Fruit fly (Drosophila melanogaster) whole organism, embryonic: Measurements from ENCODE around the gene CG13096.

Experiments used
- CG10274 ChIP-seq: fragments of 200-800 bp; sonication (Bioruptor generic); optimal IDR thresholded peaks from 3 replicates; lab custom pipeline; 2017; ENCODE audit warnings: missing biosample characterization, mild to moderate bottlenecking, missing genetic modification characterization
- CG10321 ChIP-seq: fragments of 200-800 bp; sonication (Bioruptor generic); IDR thresholded peaks from 2 replicates; pipeline ENCODE4 v1.3.6; 2022; ENCODE audit warnings: missing biosample characterization, missing genetic modification characterization
- CG10654 ChIP-seq: fragments of 200-800 bp; sonication (Bioruptor generic); optimal IDR thresholded peaks from 2 replicates; lab custom pipeline; 2016; ENCODE audit warnings: missing biosample characterization, missing genetic modification characterization
- CG11398 ChIP-seq: fragments of 200-800 bp; sonication (Bioruptor generic); optimal IDR thresholded peaks from 2 replicates; lab custom pipeline; 2016; ENCODE audit warnings: missing biosample characterization, missing genetic modification characterization
- CG11504 ChIP-seq: fragments of 200-800 bp; sonication (Bioruptor generic); optimal IDR thresholded peaks from 3 replicates; lab custom pipeline; 2019; ENCODE audit warnings: missing biosample characterization, mild to moderate bottlenecking, missing genetic modification characterization, moderate library complexity
- CG11695 ChIP-seq: fragments of 200-800 bp; sonication (Bioruptor generic); IDR thresholded peaks from 3 replicates; pipeline ENCODE4 v1.3.6; 2022; ENCODE audit warnings: missing biosample characterization, missing genetic modification characterization
- CG12104 ChIP-seq: fragments of 200-800 bp; sonication (Bioruptor generic); optimal IDR thresholded peaks from 3 replicates; lab custom pipeline; 2016; ENCODE audit warnings: missing biosample characterization, missing genetic modification characterization
- CG13287 ChIP-seq: fragments of 200-800 bp; sonication (Bioruptor generic); IDR thresholded peaks from 2 replicates; pipeline ENCODE4 v1.3.6; 2022; ENCODE audit warnings: missing biosample characterization, missing genetic modification characterization; ENCODE audit not compliant: partially characterized antibody
- CG15011 ChIP-seq: fragments of 200-800 bp; sonication (Bioruptor generic); optimal IDR thresholded peaks from 3 replicates; lab custom pipeline; 2018; ENCODE audit warnings: missing biosample characterization, mild to moderate bottlenecking, missing genetic modification characterization
- CG15269 ChIP-seq: fragments of 200-800 bp; sonication (Bioruptor generic); optimal IDR thresholded peaks from 2 replicates; lab custom pipeline; 2018; ENCODE audit warnings: missing biosample characterization, mild to moderate bottlenecking, missing genetic modification characterization, moderate library complexity
- CG18599 ChIP-seq: fragments of 200-800 bp; sonication (Bioruptor generic); optimal IDR thresholded peaks from 3 replicates; lab custom pipeline; 2017; ENCODE audit warnings: missing biosample characterization, missing genetic modification characterization, mild to moderate bottlenecking, moderate library complexity, missing genetic modification reagents
- CG18764 ChIP-seq: fragments of 200-800 bp; sonication (Bioruptor generic); optimal IDR thresholded peaks from 3 replicates; lab custom pipeline; 2016; ENCODE audit warnings: missing biosample characterization, missing genetic modification characterization
- CG2120 ChIP-seq: fragments of 200-800 bp; sonication (Bioruptor generic); optimal IDR thresholded peaks from 3 replicates; lab custom pipeline; 2016; ENCODE audit warnings: missing biosample characterization, missing genetic modification characterization
- CG2678 ChIP-seq: fragments of 200-800 bp; sonication (Bioruptor generic); optimal IDR thresholded peaks from 3 replicates; lab custom pipeline; 2019; ENCODE audit warnings: missing biosample characterization, mild to moderate bottlenecking, missing genetic modification characterization, moderate library complexity
- CG34422 ChIP-seq: fragments of 200-800 bp; sonication (Bioruptor generic); IDR thresholded peaks from 3 replicates; pipeline ENCODE4 v1.3.6; 2022; ENCODE audit warnings: missing biosample characterization, missing genetic modification characterization
- CG4820 ChIP-seq: fragments of 200-800 bp; sonication (Bioruptor generic); optimal IDR thresholded peaks from 3 replicates; lab custom pipeline; 2016; ENCODE audit warnings: missing biosample characterization, missing genetic modification characterization
- CG5245 ChIP-seq: fragments of 200-800 bp; sonication (Bioruptor generic); optimal IDR thresholded peaks from 3 replicates; lab custom pipeline; 2016; ENCODE audit warnings: missing biosample characterization, missing genetic modification characterization
- CG6813 ChIP-seq: fragments of 200-800 bp; sonication (Bioruptor generic); optimal IDR thresholded peaks from 2 replicates; lab custom pipeline; 2017; ENCODE audit warnings: missing biosample characterization, missing genetic modification characterization, mild to moderate bottlenecking, moderate library complexity, missing genetic modification reagents
- CG7271 ChIP-seq: fragments of 200-800 bp; sonication (Bioruptor generic); optimal IDR thresholded peaks from 2 replicates; lab custom pipeline; 2018; ENCODE audit warnings: missing biosample characterization, mild to moderate bottlenecking, missing genetic modification characterization, moderate library complexity
- CG8944 ChIP-seq: fragments of 200-800 bp; sonication (Bioruptor generic); optimal IDR thresholded peaks from 3 replicates; lab custom pipeline; 2016; ENCODE audit warnings: missing biosample characterization, missing genetic modification characterization
- CG9609 ChIP-seq: fragments of 200-800 bp; sonication (Bioruptor generic); optimal IDR thresholded peaks from 3 replicates; lab custom pipeline; 2016; ENCODE audit warnings: missing biosample characterization, missing genetic modification characterization
- CG9932 ChIP-seq: fragments of 200-800 bp; sonication (Bioruptor generic); IDR thresholded peaks from 2 replicates; pipeline ENCODE4 v1.3.6; 2022; ENCODE audit warnings: missing biosample characterization, missing genetic modification characterization
- CTCF ChIP-seq: fragments of 200-800 bp; sonication (Bioruptor generic); optimal IDR thresholded peaks from 2 replicates; lab custom pipeline; 2017; ENCODE audit warnings: missing biosample characterization, mild to moderate bottlenecking, missing genetic modification characterization, moderate library complexity
- D ChIP-seq, 2 experiments: fragments of 200-800 bp in 1 of 2; fragments of >200 bp in 1 of 2; sonication (Bioruptor generic) in 1 of 2; optimal IDR thresholded peaks; 2 replicates in 1 of 2; 3 replicates in 1 of 2; lab custom pipeline; 2017; ENCODE audit warnings: mild to moderate bottlenecking in 1 of 2, missing biosample characterization in 1 of 2, missing genetic modification characterization in 1 of 2, missing genetic modification reagents in 1 of 2
- Dad ChIP-seq: fragments of 200-800 bp; sonication (Bioruptor generic); optimal IDR thresholded peaks from 3 replicates; lab custom pipeline; 2016; ENCODE audit warnings: missing biosample characterization, missing genetic modification characterization
- Dip2 ChIP-seq: fragments of 200-800 bp; sonication (Bioruptor generic); IDR thresholded peaks from 2 replicates; pipeline ENCODE4 v1.3.6; 2022; ENCODE audit warnings: missing biosample characterization, missing genetic modification characterization
- Dp ChIP-seq: fragments of 200-800 bp; sonication (Bioruptor generic); optimal IDR thresholded peaks from 2 replicates; lab custom pipeline; 2018; ENCODE audit warnings: missing biosample characterization, mild to moderate bottlenecking, missing genetic modification characterization, moderate library complexity
- H15 ChIP-seq: fragments of 200-800 bp; sonication (Bioruptor generic); IDR thresholded peaks from 3 replicates; pipeline ENCODE4 v1.3.6; 2022; ENCODE audit warnings: missing biosample characterization, missing genetic modification characterization
- HLH3B ChIP-seq: fragments of 200-800 bp; sonication (Bioruptor generic); IDR thresholded peaks from 2 replicates; pipeline ENCODE4 v1.3.6; 2022; ENCODE audit warnings: missing biosample characterization, missing genetic modification characterization
- Hr3 ChIP-seq: fragments of 200-800 bp; sonication (Bioruptor generic); optimal IDR thresholded peaks from 3 replicates; lab custom pipeline; 2016; ENCODE audit warnings: missing biosample characterization, missing genetic modification characterization
- Hr78 ChIP-seq, 2 experiments: fragments of 200-800 bp in 1 of 2; fragments of >200 bp in 1 of 2; sonication (Bioruptor generic) in 1 of 2; optimal IDR thresholded peaks; 2 replicates each; lab custom pipeline; 2017 to 2019; ENCODE audit warnings: missing biosample characterization in 2 of 2, missing genetic modification characterization in 2 of 2, mild to moderate bottlenecking in 1 of 2, moderate library complexity in 1 of 2
- MBD-R2 ChIP-seq: fragments of 200-800 bp; sonication (Bioruptor generic); IDR thresholded peaks from 2 replicates; pipeline ENCODE4 v1.3.6; 2022; ENCODE audit warnings: missing biosample characterization, missing genetic modification characterization
- Mad ChIP-seq: fragments of 200-800 bp; sonication (Bioruptor generic); optimal IDR thresholded peaks from 2 replicates; lab custom pipeline; 2016; ENCODE audit warnings: missing biosample characterization, missing genetic modification characterization
- Nf-YA ChIP-seq: fragments of 200-800 bp; sonication (Bioruptor generic); IDR thresholded peaks from 2 replicates; pipeline ENCODE4 v1.3.6; 2022; ENCODE audit warnings: missing biosample characterization, missing genetic modification characterization
- Sox102F ChIP-seq: fragments of 200-800 bp; sonication (Bioruptor generic); optimal IDR thresholded peaks from 2 replicates; lab custom pipeline; 2018; ENCODE audit warnings: missing biosample characterization, mild to moderate bottlenecking, missing genetic modification characterization, moderate library complexity
- Xbp1 ChIP-seq: fragments of 200-800 bp; sonication (Bioruptor generic); optimal IDR thresholded peaks from 3 replicates; lab custom pipeline; 2016; ENCODE audit warnings: missing biosample characterization, mild to moderate bottlenecking, missing genetic modification characterization
- chm ChIP-seq: fragments of 200-800 bp; sonication (Bioruptor generic); IDR thresholded peaks from 2 replicates; pipeline ENCODE4 v1.3.6; 2022; ENCODE audit warnings: missing biosample characterization, missing genetic modification characterization
- ems ChIP-seq: fragments of 200-800 bp; sonication (Bioruptor generic); optimal IDR thresholded peaks from 3 replicates; lab custom pipeline; 2016; ENCODE audit warnings: missing biosample characterization, missing genetic modification characterization
- fd96Cb ChIP-seq: fragments of 200-800 bp; sonication (Bioruptor generic); optimal IDR thresholded peaks from 2 replicates; lab custom pipeline; 2018; ENCODE audit warnings: missing biosample characterization, mild to moderate bottlenecking, missing genetic modification characterization, moderate library complexity
- fu2 ChIP-seq: fragments of 200-800 bp; sonication (Bioruptor generic); optimal IDR thresholded peaks from 2 replicates; lab custom pipeline; 2016; ENCODE audit warnings: missing biosample characterization, missing genetic modification characterization
- hbn ChIP-seq: fragments of 200-800 bp; sonication (Bioruptor generic); IDR thresholded peaks from 2 replicates; pipeline ENCODE4 v1.3.6; 2022; ENCODE audit warnings: missing biosample characterization, missing genetic modification characterization; ENCODE audit not compliant: partially characterized antibody
- ind ChIP-seq: fragments of 200-800 bp; sonication (Bioruptor generic); optimal IDR thresholded peaks from 3 replicates; lab custom pipeline; 2016; ENCODE audit warnings: missing biosample characterization, missing genetic modification characterization
- nerfin-2 ChIP-seq: fragments of 200-800 bp; sonication (Bioruptor generic); IDR thresholded peaks from 2 replicates; pipeline ENCODE4 v1.3.6; 2022; ENCODE audit warnings: missing biosample characterization, missing genetic modification characterization; ENCODE audit not compliant: partially characterized antibody
- sd ChIP-seq: fragments of 200-800 bp; sonication (Bioruptor generic); optimal IDR thresholded peaks from 3 replicates; lab custom pipeline; 2018; ENCODE audit warnings: missing biosample characterization, mild to moderate bottlenecking, missing genetic modification characterization, moderate library complexity
- sens ChIP-seq: fragments of 200-800 bp; sonication (Bioruptor generic); peaks from one replicate; lab custom pipeline; 2016; ENCODE audit warnings: missing biosample characterization, missing genetic modification characterization
- ssp ChIP-seq: fragments of 200-800 bp; sonication (Bioruptor generic); IDR thresholded peaks from 2 replicates; pipeline ENCODE4 v1.3.6; 2022; ENCODE audit warnings: missing biosample characterization, missing genetic modification characterization
- sug ChIP-seq: fragments of 200-800 bp; optimal IDR thresholded peaks from 2 replicates; lab custom pipeline; 2019; ENCODE audit warnings: missing biosample characterization, mild to moderate bottlenecking, missing genetic modification characterization, moderate library complexity
- tio ChIP-seq: fragments of 200-800 bp; sonication (Bioruptor generic); optimal IDR thresholded peaks from 2 replicates; lab custom pipeline; 2017; ENCODE audit warnings: missing biosample characterization, missing genetic modification characterization, inconsistent platforms
- zen ChIP-seq: fragments of 200-800 bp; sonication (Bioruptor generic); optimal IDR thresholded peaks from 3 replicates; lab custom pipeline; 2018; ENCODE audit warnings: missing biosample characterization, mild to moderate bottlenecking, missing genetic modification characterization, moderate library complexity
- zen2 ChIP-seq: fragments of 200-800 bp; sonication (Bioruptor generic); IDR thresholded peaks from 3 replicates; pipeline ENCODE4 v1.3.6; 2022; ENCODE audit warnings: missing biosample characterization, missing genetic modification characterization; ENCODE audit not compliant: partially characterized antibody

The CG13096 gene

DNA sequence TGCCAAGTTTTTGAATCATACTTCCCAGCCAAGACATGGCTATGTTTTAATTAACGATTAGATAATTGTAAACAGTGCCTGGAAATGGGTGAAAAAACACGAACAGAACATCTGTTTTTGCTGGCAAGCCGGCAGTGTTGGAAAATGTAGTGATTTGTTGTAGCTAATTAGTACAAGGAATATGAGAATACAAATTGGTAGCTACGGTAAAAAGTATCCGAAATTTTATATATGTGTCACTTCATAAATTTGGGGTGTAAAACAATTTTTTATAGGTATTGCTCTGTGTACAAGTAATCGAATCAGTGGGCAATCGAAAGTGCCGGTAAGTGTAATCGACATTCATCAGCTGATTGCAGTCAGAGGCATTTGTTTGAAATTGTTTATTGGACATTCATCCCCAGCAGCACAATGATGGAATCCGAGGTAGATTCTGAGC lies 5.6 kb upstream of the CG13096 start, which contains the start of the genes mRpL51 and Uba4 (continued):
- TF ChIP-seq zen2 (GFP tag; lab: Robert Waterston, UW) (peak; percentile 72; the same call in 2 of the 3 replicates), tio (GFP tag; lab: Kevin White, UChicago) (no peak), CG18764 (peak; percentile 32), fu2 (GFP tag; lab: Kevin White, UChicago) (peak; percentile 34), CG11695 (GFP tag; lab: Robert Waterston, UW) (0 out of 3 replicates have a peak, but pooled peaks have one; percentile 35), CG15011 (GFP tag; lab: Kevin White, UChicago) (no peak), Dip2 (GFP tag; lab: Robert Waterston, UW) (no peak), CG18599 (GFP tag; lab: Kevin White, UChicago) (peak; percentile 67), D (optimal IDR thresholded peaks at IDR 0.05; lab: Kevin White, UChicago) (no peak), D (GFP tag; optimal IDR thresholded peaks at IDR 0.05; lab: Kevin White, UChicago) (no peak), CG5245 (GFP tag; lab: Kevin White, UChicago) (peak; percentile 22), H15 (GFP tag; lab: Robert Waterston, UW) (no peak), CG8944 (no peak), Nf-YA (GFP tag; lab: Robert Waterston, UW) (no peak), CG6813 (GFP tag; lab: Kevin White, UChicago) (no peak), Hr3 (GFP tag; lab: Kevin White, UChicago) (peak; percentile 1), Xbp1 (peak; percentile 39), CG4820 (peak; percentile 0), CG2678 (tag; lab: Kevin White, UChicago) (no peak), CG13287 (GFP tag; lab: Robert Waterston, UW) (peak; percentile 79), Mad (GFP tag; lab: Kevin White, UChicago) (peak; percentile 36), ind (GFP tag; lab: Kevin White, UChicago) (peak; percentile 41), sens (GFP tag; lab: Kevin White, UChicago) (peak; percentile 93), Dp (GFP tag; lab: Kevin White, UChicago) (peak; percentile 58), CG10654 (GFP tag; lab: Kevin White, UChicago) (no peak), ssp (GFP tag; lab: Robert Waterston, UW) (no peak), HLH3B (GFP tag; lab: Robert Waterston, UW) (no peak), CTCF (peak; percentile 11), ems (GFP tag; lab: Kevin White, UChicago) (peak; percentile 27), Dad (GFP tag; lab: Kevin White, UChicago) (no peak), CG15269 (tag; lab: Kevin White, UChicago) (peak; percentile 3), CG7271 (tag; lab: Kevin White, UChicago) (no peak), chm (GFP tag; lab: Robert Waterston, UW) (no peak), Hr78 (GFP tag; optimal IDR thresholded peaks at IDR 0.05; lab: Kevin White, UChicago) (no peak), fd96Cb (tag; lab: Kevin White, UChicago) (no peak), CG10321 (GFP tag; lab: Robert Waterston, UW) (no peak), CG12104 (GFP tag; lab: Kevin White, UChicago) (peak; percentile 1), CG34422 (GFP tag; lab: Robert Waterston, UW) (peak; percentile 65; the same call in 1 of the 3 replicates), CG2120 (GFP tag; lab: Kevin White, UChicago) (peak; percentile 66), sug (tag; lab: Kevin White, UChicago) (peak; percentile 31), zen (tag; lab: Kevin White, UChicago) (peak; percentile 58), CG11504 (tag; lab: Kevin White, UChicago) (no peak), nerfin-2 (GFP tag; lab: Robert Waterston, UW) (peak; percentile 41; the same call in 1 of the 2 replicates), CG9609 (GFP tag; lab: Kevin White, UChicago) (peak; percentile 40), CG10274 (GFP tag; lab: Kevin White, UChicago) (no peak), hbn (peak; percentile 40; the same call in 1 of the 2 replicates), sd (tag; lab: Kevin White, UChicago) (no peak), CG11398 (GFP tag; lab: Kevin White, UChicago) (peak; percentile 19), MBD-R2 (GFP tag; lab: Robert Waterston, UW) (peak; percentile 80; the same call in 1 of the 2 replicates), CG9932 (peak; percentile 32; the same call in 1 of the 2 replicates), Sox102F (GFP tag; lab: Kevin White, UChicago) (no peak)
